Fruit fly (Drosophila melanogaster): ENCODE data around the gene RabGGTb.

Gene RabGGTb

DNA sequence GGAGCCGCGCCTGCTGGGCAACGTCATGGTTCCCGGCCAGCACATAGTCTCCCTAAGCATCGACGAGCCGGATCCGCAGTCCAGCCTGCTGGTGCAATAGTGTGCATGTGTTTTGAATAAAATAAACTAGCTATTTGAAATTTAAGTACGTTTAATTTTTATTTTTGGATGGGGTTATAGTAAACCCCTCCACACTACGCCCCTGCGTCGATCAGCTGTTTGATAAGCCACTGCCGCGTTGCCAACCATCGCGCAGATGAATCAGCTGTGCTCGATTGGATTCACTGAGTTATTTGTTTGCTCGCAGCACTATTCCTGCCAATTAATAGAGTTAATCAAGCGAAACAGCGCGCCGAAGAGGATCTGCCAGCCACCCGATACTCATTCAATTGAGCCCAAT is at the start of gene RabGGTb (continued):
- TF ChIP-seq CG1792 (GFP tag; optimal IDR thresholded peaks at IDR 0.05) (peak; percentile 48), CG13287 (GFP tag; IDR thresholded peaks at IDR 0.05; ENCODE audit: partially characterized antibody) (peak; percentile 69), grn (GFP tag; optimal IDR thresholded peaks at IDR 0.05) (no peak), exex (tag; optimal IDR thresholded peaks at IDR 0.05) (peak; percentile 16), CG4707 (GFP tag; optimal IDR thresholded peaks at IDR 0.05) (no peak), CG1602 (GFP tag; optimal IDR thresholded peaks at IDR 0.05) (peak; percentile 16), CG8089 (GFP tag; optimal IDR thresholded peaks at IDR 0.05) (peak; percentile 6), Blimp-1 (GFP tag; optimal IDR thresholded peaks at IDR 0.05) (peak; percentile 25), CG15696 (tag; optimal IDR thresholded peaks at IDR 0.05) (peak; percentile 12), Oaz (GFP tag; IDR thresholded peaks at IDR 0.05) (no peak), CG34376 (GFP tag; optimal IDR thresholded peaks at IDR 0.05) (peak; percentile 46), CG9727 (GFP tag; optimal IDR thresholded peaks at IDR 0.05) (peak; percentile 57), CG17385 (GFP tag; optimal IDR thresholded peaks at IDR 0.05) (peak; percentile 54), dm (GFP tag; optimal IDR thresholded peaks at IDR 0.05) (peak; percentile 56), chm (GFP tag; IDR thresholded peaks at IDR 0.05) (peak; percentile 87), lmd (GFP tag; IDR thresholded peaks at IDR 0.05) (peak; percentile 71), CG30431 (GFP tag; optimal IDR thresholded peaks at IDR 0.05) (no peak), Camta (GFP tag; optimal IDR thresholded peaks at IDR 0.05) (peak; percentile 33), CG15073 (GFP tag; optimal IDR thresholded peaks at IDR 0.05) (no peak), CG6683 (GFP tag; optimal IDR thresholded peaks at IDR 0.05) (no peak), trh (GFP tag; optimal IDR thresholded peaks at IDR 0.05) (no peak), CG7745 (tag; optimal IDR thresholded peaks at IDR 0.05) (no peak), croc (GFP tag; conservative IDR thresholded peaks at IDR 0.05) (no peak; the same call in 2 of the 3 replicates), sna (GFP tag; IDR thresholded peaks at IDR 0.05; ENCODE audit: partially characterized antibody) (peak; percentile 30; the same call in 1 of the 2 replicates), Sox100B (GFP tag; optimal IDR thresholded peaks at IDR 0.05) (no peak), dimm (GFP tag; IDR thresholded peaks at IDR 0.05) (no peak), onecut (GFP tag; IDR thresholded peaks at IDR 0.05) (peak; percentile 59), Ada2b (GFP tag; IDR thresholded peaks at IDR 0.05) (peak; percentile 67), B-H1 (GFP tag; IDR thresholded peaks at IDR 0.05) (peak; percentile 64), CG5245 (GFP tag; optimal IDR thresholded peaks at IDR 0.05) (no peak), HmgZ (tag; optimal IDR thresholded peaks at IDR 0.05) (peak; percentile 63), pfk (GFP tag; optimal IDR thresholded peaks at IDR 0.05) (no peak), CG14710 (tag; optimal IDR thresholded peaks at IDR 0.05) (peak; percentile 25), Oli (tag; optimal IDR thresholded peaks at IDR 0.05) (peak; percentile 36), ind (GFP tag; optimal IDR thresholded peaks at IDR 0.05) (peak; percentile 38), CG4617 (GFP tag; optimal IDR thresholded peaks at IDR 0.05; ENCODE audit: borderline replicate concordance) (no peak), gsb-n (tag; optimal IDR thresholded peaks at IDR 0.05) (peak; percentile 52), CG18262 (tag; optimal IDR thresholded peaks at IDR 0.05) (peak; percentile 18), crol (GFP tag; IDR thresholded peaks at IDR 0.05) (0 out of 2 replicates have a peak, but pooled peaks have one; percentile 28), CG1233 (GFP tag; optimal IDR thresholded peaks at IDR 0.05) (no peak), Dfd (GFP tag; optimal IDR thresholded peaks at IDR 0.05) (no peak), CG17912 (GFP tag; optimal IDR thresholded peaks at IDR 0.05) (no peak), hth (optimal IDR thresholded peaks at IDR 0.05) (no peak), zfh2 (GFP tag; optimal IDR thresholded peaks at IDR 0.05) (peak; percentile 61), CG14965 (GFP tag; optimal IDR thresholded peaks at IDR 0.05; ENCODE audit: borderline replicate concordance) (no peak), CG15601 (tag; optimal IDR thresholded peaks at IDR 0.05) (no peak), unc-4 (GFP tag; IDR thresholded peaks at IDR 0.05; ENCODE audit: partially characterized antibody) (peak; percentile 48), h (optimal IDR thresholded peaks at IDR 0.05) (no peak), kah (GFP tag; optimal IDR thresholded peaks at IDR 0.05) (peak; percentile 20), da (GFP tag; optimal IDR thresholded peaks at IDR 0.05) (no peak), nom (GFP tag; optimal IDR thresholded peaks at IDR 0.05) (peak; percentile 26)

Data from whole organism, embryonic.